Worm (Caenorhabditis elegans): ENCODE measurements around the gene sru-38.

DNA sequence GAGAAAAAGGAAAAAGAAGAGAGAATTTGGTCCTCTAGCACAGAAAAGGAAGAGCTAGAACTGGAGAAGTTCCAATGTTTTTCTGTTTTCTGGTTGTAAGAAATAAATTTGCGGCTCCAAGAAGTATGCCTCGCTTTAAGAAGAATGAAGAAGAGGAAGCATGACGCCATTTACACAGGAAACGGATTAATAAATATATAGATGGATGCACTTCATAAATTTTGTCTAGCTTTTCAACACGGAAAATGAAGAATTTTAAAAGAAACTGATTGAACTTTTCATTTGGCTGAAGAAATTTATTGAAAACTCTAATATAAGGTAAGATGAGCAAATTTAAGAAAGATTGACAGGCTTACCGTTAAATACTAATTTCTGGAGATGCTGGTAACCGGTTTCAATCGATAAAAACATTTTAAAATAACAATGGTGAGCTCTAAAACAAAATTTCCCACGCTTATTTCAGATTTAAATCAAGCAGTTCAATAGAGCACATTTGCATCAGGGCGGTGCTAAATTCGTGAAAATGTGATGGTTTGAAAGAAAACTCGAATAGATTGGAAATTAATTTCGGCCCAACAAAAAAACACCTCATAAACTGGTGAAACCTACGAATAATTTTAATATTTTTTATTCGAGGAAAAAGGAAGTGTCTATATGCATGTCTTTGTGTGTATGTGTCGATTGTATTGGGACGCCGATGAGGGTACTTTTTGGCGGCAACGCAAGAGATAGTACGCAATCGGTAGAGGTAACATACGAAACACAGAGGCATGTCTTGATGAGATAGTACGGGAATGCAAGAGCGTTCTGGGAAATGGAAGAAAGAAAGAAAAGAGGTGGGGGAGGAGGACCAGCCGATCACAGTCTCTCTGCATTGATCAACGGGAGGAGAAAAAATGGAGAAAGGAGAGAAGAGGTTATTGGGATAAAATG is 20.3 kb upstream of the sru-38 start:
- TF ChIP-seq lin-39 (tag; optimal IDR thresholded peaks at IDR 0.05) (no peak), elt-3 (tag; optimal IDR thresholded peaks at IDR 0.05) (no peak), snpc-4 (tag; optimal IDR thresholded peaks at IDR 0.05) (no peak), nhr-237 (tag; optimal IDR thresholded peaks at IDR 0.05) (no peak), skn-1 (tag; optimal IDR thresholded peaks at IDR 0.05) (no peak), ceh-82 (tag; optimal IDR thresholded peaks at IDR 0.05) (no peak), fos-1 (tag; optimal IDR thresholded peaks at IDR 0.05) (peak; percentile 16), nhr-12 (tag; optimal IDR thresholded peaks at IDR 0.05) (no peak), lin-13 (GFP tag; optimal IDR thresholded peaks at IDR 0.05) (no peak), mdl-1 (tag; optimal IDR thresholded peaks at IDR 0.05) (no peak)
